Fruit fly (Drosophila melanogaster): ENCODE results near the gene yem.

The yem gene

dm6 chr3R:29122817-29123611 lies at the start of gene yem, which contains the start of gene Ctl2 (continued):
- TF ChIP-seq Hr4 (GFP tag; optimal IDR thresholded peaks at IDR 0.05) (no peak), Eip78C (GFP tag) (peak; percentile 84), CG3919 (GFP tag; optimal IDR thresholded peaks at IDR 0.05) (peak; percentile 62), fd85E (GFP tag; optimal IDR thresholded peaks at IDR 0.05) (no peak), Gug (GFP tag; IDR thresholded peaks at IDR 0.05) (no peak), dac (GFP tag; optimal IDR thresholded peaks at IDR 0.05) (no peak), achi (GFP tag; optimal IDR thresholded peaks at IDR 0.05) (peak; percentile 62), spab (GFP tag; optimal IDR thresholded peaks at IDR 0.05) (no peak), CG4318 (GFP tag; optimal IDR thresholded peaks at IDR 0.05) (no peak), CG7368 (GFP tag; optimal IDR thresholded peaks at IDR 0.05) (peak; percentile 39)

DNA sequence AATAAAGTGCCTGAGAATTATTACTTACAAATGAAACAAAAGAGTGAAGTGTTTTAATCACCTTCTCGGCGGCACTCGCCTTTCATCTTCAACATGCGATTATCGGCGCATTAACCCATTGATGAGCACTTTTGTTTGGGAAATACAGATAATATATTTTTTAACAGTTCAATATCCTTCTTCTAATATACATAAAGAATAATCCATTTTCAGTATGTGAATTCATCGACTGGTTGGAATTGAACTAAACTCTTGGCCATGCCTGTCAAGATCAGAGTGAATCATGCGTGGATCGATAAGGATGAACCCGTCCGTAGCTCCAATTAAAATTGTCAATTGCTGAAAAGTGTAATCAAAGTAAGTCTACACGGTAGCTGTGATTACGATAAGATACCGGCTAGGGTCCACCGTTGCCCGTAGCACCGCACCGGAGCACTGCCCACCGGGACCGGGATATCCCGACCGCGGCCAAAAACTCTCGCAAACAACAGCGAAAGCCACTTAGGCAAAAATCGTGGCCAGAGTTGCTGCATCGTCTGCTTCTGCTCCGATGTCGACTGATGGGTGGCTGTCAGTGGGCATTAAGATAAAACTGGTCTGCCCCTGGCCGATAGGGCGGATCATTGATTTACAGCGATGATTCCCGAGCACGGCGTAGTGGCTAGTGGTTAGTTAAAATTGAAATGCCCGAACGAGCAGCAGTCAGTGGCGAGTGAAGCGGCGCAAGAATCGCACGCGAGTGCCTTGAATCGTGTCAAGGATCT lies 42.4 kb upstream of the yem start, which contains the start of gene CG11898:
Gene CG11898, plus strand, starts transcription at position 714 of the 764 bp plus-strand sequence.
- TF ChIP-seq CG11762 (GFP tag; optimal IDR thresholded peaks at IDR 0.05; ENCODE audit: insufficient read depth) (no peak), spab (GFP tag; optimal IDR thresholded peaks at IDR 0.05) (no peak), Smox (GFP tag; optimal IDR thresholded peaks at IDR 0.05) (peak; percentile 61), CG7368 (GFP tag; optimal IDR thresholded peaks at IDR 0.05) (no peak), CG31627 (GFP tag; optimal IDR thresholded peaks at IDR 0.05) (peak; percentile 37), CG8632 (GFP tag; optimal IDR thresholded peaks at IDR 0.05) (no peak), CG32006 (GFP tag; optimal IDR thresholded peaks at IDR 0.05) (no peak), salr (GFP tag; optimal IDR thresholded peaks at IDR 0.05) (no peak), CG11294 (GFP tag; IDR thresholded peaks at IDR 0.05) (no peak), CG11902 (GFP tag; optimal IDR thresholded peaks at IDR 0.05) (no peak), acj6 (GFP tag; optimal IDR thresholded peaks at IDR 0.05) (no peak), Hr38 (GFP tag; optimal IDR thresholded peaks at IDR 0.05) (no peak), eg (GFP tag; IDR thresholded peaks at IDR 0.05) (no peak), Gug (GFP tag; IDR thresholded peaks at IDR 0.05) (no peak), CG34406 (GFP tag; optimal IDR thresholded peaks at IDR 0.05) (peak; percentile 18), CG3919 (GFP tag; optimal IDR thresholded peaks at IDR 0.05) (no peak), Eip78C (GFP tag) (no peak), Eip93F (GFP tag; optimal IDR thresholded peaks at IDR 0.05) (peak; percentile 42), Ets96B (tag; optimal IDR thresholded peaks at IDR 0.05) (no peak), vri (GFP tag; optimal IDR thresholded peaks at IDR 0.05) (peak; percentile 68), fd85E (GFP tag; optimal IDR thresholded peaks at IDR 0.05) (no peak), CG6276 (GFP tag; optimal IDR thresholded peaks at IDR 0.05) (no peak), Sox14 (GFP tag; optimal IDR thresholded peaks at IDR 0.05) (peak; percentile 22), lz (GFP tag; optimal IDR thresholded peaks at IDR 0.05) (peak; percentile 47), svp (GFP tag) (peak; percentile 81), Blimp-1 (GFP tag; optimal IDR thresholded peaks at IDR 0.05) (no peak), Lpt (GFP tag; optimal IDR thresholded peaks at IDR 0.05) (no peak), CG10669 (GFP tag; optimal IDR thresholded peaks at IDR 0.05) (no peak), cyc (GFP tag; optimal IDR thresholded peaks at IDR 0.05) (no peak), ss (GFP tag; optimal IDR thresholded peaks at IDR 0.05) (no peak), topi (GFP tag; optimal IDR thresholded peaks at IDR 0.05) (peak; percentile 52), net (GFP tag; optimal IDR thresholded peaks at IDR 0.05) (no peak), Hr39 (GFP tag; optimal IDR thresholded peaks at IDR 0.05) (peak; percentile 34), Met (GFP tag; optimal IDR thresholded peaks at IDR 0.05) (peak; percentile 62), CG16779 (tag; optimal IDR thresholded peaks at IDR 0.05) (no peak), CG1621 (tag; optimal IDR thresholded peaks at IDR 0.05) (no peak), CG6808 (GFP tag; optimal IDR thresholded peaks at IDR 0.05) (no peak), Sox15 (GFP tag; optimal IDR thresholded peaks at IDR 0.05) (no peak), CG8119 (GFP tag; IDR thresholded peaks at IDR 0.05) (no peak), CG6854 (GFP tag; optimal IDR thresholded peaks at IDR 0.05) (no peak), CG10631 (GFP tag; optimal IDR thresholded peaks at IDR 0.05) (no peak), esn (GFP tag; optimal IDR thresholded peaks at IDR 0.05) (no peak), CG3032 (tag; optimal IDR thresholded peaks at IDR 0.05) (no peak)
